Fruit fly (Drosophila melanogaster): ENCODE measurements around the gene Remo.

Gene Remo

DNA sequence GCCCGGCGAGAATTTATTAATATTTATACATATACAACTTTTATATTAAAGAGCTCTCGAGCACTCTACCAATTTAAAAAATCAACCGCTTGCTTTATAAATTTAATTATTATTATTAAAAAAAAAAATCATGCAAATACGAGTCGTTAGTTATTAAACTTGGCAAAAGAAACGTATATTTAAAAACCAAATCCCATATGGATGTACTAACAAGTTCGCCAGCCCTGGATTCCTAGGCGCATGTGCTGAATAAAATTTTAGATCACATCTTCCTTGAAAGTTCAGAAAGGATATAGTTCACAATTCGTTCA, 29.1 kb upstream of the Remo start, which contains the start of gene comt (continued):
- TF ChIP-seq da (GFP tag; optimal IDR thresholded peaks at IDR 0.05) = no peak
- TF ChIP-seq CG5245 (GFP tag; optimal IDR thresholded peaks at IDR 0.05) = no peak
- 0 out of 2 replicates have a peak, but pooled peaks have one; percentile 14 for TF ChIP-seq wdn (GFP tag; IDR thresholded peaks at IDR 0.05)
- no peak for TF ChIP-seq slou (GFP tag; optimal IDR thresholded peaks at IDR 0.05)
- no peak for TF ChIP-seq crol (GFP tag; IDR thresholded peaks at IDR 0.05)
- TF ChIP-seq CG9727 (GFP tag; optimal IDR thresholded peaks at IDR 0.05) = peak; percentile 74
- TF ChIP-seq cad (GFP tag; optimal IDR thresholded peaks at IDR 0.05) = no peak
- TF ChIP-seq CG34422 (GFP tag; IDR thresholded peaks at IDR 0.05) = no peak
- TF ChIP-seq Hr39 (optimal IDR thresholded peaks at IDR 0.05) = no peak
- TF ChIP-seq CG8944 (GFP tag; optimal IDR thresholded peaks at IDR 0.05) = no peak
- no peak for TF ChIP-seq sqz (GFP tag; optimal IDR thresholded peaks at IDR 0.05)
- TF ChIP-seq H2.0 (GFP tag; IDR thresholded peaks at IDR 0.05) = peak; percentile 43; the same call in 1 of the 2 replicates
- TF ChIP-seq gsb (GFP tag; IDR thresholded peaks at IDR 0.05) = no peak
- TF ChIP-seq kni (GFP tag; optimal IDR thresholded peaks at IDR 0.05) = no peak
- TF ChIP-seq Dfd (GFP tag; optimal IDR thresholded peaks at IDR 0.05) = no peak
- TF ChIP-seq jing (GFP tag; optimal IDR thresholded peaks at IDR 0.05) = no peak
- no peak for TF ChIP-seq CG10431 (GFP tag; optimal IDR thresholded peaks at IDR 0.05)
- no peak for TF ChIP-seq pita (GFP tag; optimal IDR thresholded peaks at IDR 0.05)
- TF ChIP-seq CG18262 (tag; optimal IDR thresholded peaks at IDR 0.05) = peak; percentile 75
- no peak for TF ChIP-seq HmgD (GFP tag; optimal IDR thresholded peaks at IDR 0.05)
- no peak for TF ChIP-seq NC2α (GFP tag; optimal IDR thresholded peaks at IDR 0.05)
- TF ChIP-seq Meics (GFP tag; optimal IDR thresholded peaks at IDR 0.05) = no peak
- no peak for TF ChIP-seq CG32767 (GFP tag; IDR thresholded peaks at IDR 0.05)
- no peak for TF ChIP-seq lov (optimal IDR thresholded peaks at IDR 0.05)
- TF ChIP-seq lov (GFP tag; IDR thresholded peaks at IDR 0.05) = no peak
- no peak for TF ChIP-seq mld (GFP tag; IDR thresholded peaks at IDR 0.05; ENCODE audit: partially characterized antibody)
- no peak for TF ChIP-seq NfI (GFP tag; optimal IDR thresholded peaks at IDR 0.05)
- no peak for TF ChIP-seq CG7786 (GFP tag; optimal IDR thresholded peaks at IDR 0.05)
- TF ChIP-seq CG16779 (GFP tag; IDR thresholded peaks at IDR 0.05) = no peak
- no peak for TF ChIP-seq CG12155 (GFP tag; optimal IDR thresholded peaks at IDR 0.05)
- TF ChIP-seq fd96Cb (tag; optimal IDR thresholded peaks at IDR 0.05) = peak; percentile 52
- no peak for TF ChIP-seq CkIIα-i1 (GFP tag; IDR thresholded peaks at IDR 0.05)
- TF ChIP-seq row (GFP tag; IDR thresholded peaks at IDR 0.05) = peak; percentile 61
- TF ChIP-seq CG9797 (GFP tag; optimal IDR thresholded peaks at IDR 0.05) = no peak
- TF ChIP-seq scrt (GFP tag; optimal IDR thresholded peaks at IDR 0.05) = no peak
- TF ChIP-seq chinmo (GFP tag; IDR thresholded peaks at IDR 0.05; ENCODE audit: partially characterized antibody) = no peak
- TF ChIP-seq hth (optimal IDR thresholded peaks at IDR 0.05) = no peak
- TF ChIP-seq CG9932 (GFP tag; IDR thresholded peaks at IDR 0.05) = peak; percentile 41; the same call in 1 of the 2 replicates
- no peak for TF ChIP-seq CG8765 (GFP tag; IDR thresholded peaks at IDR 0.05)
- TF ChIP-seq CG17186 (GFP tag; optimal IDR thresholded peaks at IDR 0.05) = no peak
- TF ChIP-seq cas (GFP tag; IDR thresholded peaks at IDR 0.05) = no peak
- TF ChIP-seq hkb (optimal IDR thresholded peaks at IDR 0.05) = no peak
- peak; percentile 70 for TF ChIP-seq hkb (GFP tag; IDR thresholded peaks at IDR 0.05)
- no peak for TF ChIP-seq CG7745 (tag; optimal IDR thresholded peaks at IDR 0.05)
- peak; percentile 54 for TF ChIP-seq Oli (tag; optimal IDR thresholded peaks at IDR 0.05)
- peak; percentile 28 for TF ChIP-seq Abd-B (GFP tag; optimal IDR thresholded peaks at IDR 0.05)
- TF ChIP-seq CG12942 (GFP tag; optimal IDR thresholded peaks at IDR 0.05) = no peak
- no peak for TF ChIP-seq CG3847 (GFP tag; IDR thresholded peaks at IDR 0.05)
- TF ChIP-seq rib (GFP tag; IDR thresholded peaks at IDR 0.05) = no peak
- TF ChIP-seq Ets65A (GFP tag) = no peak
- peak; percentile 64 for TF ChIP-seq dmrt11E (tag; optimal IDR thresholded peaks at IDR 0.05)
- no peak for TF ChIP-seq schlank (tag; optimal IDR thresholded peaks at IDR 0.05)
- TF ChIP-seq danr (GFP tag; IDR thresholded peaks at IDR 0.05) = no peak
- no peak for TF ChIP-seq C15 (GFP tag; IDR thresholded peaks at IDR 0.05)
- TF ChIP-seq toy (GFP tag; IDR thresholded peaks at IDR 0.05) = no peak
